Worm (Caenorhabditis elegans) whole organism, L3 larva: Measurements from ENCODE around the gene asps-1.

ENCODE experiments used
- ceh-9 ChIP-seq: sonication (generic microtip); optimal IDR thresholded peaks from 2 replicates; lab custom pipeline; 2018; ENCODE audit warnings: missing biosample characterization, missing genetic modification characterization
- jun-1 ChIP-seq: fragments of 150-350 bp; optimal IDR thresholded peaks from 2 replicates; lab custom pipeline; 2014; ENCODE audit warnings: missing biosample characterization, missing genetic modification reagents, missing genetic modification characterization
- skn-1 ChIP-seq: fragments of 150-350 bp; optimal IDR thresholded peaks from 2 replicates; lab custom pipeline; 2014; ENCODE audit warnings: missing biosample characterization, missing genetic modification characterization
- snpc-4 ChIP-seq: fragments of 150-350 bp; optimal IDR thresholded peaks from 2 replicates; lab custom pipeline; 2014; ENCODE audit warnings: missing biosample characterization, missing genetic modification characterization
- zag-1 ChIP-seq: fragments of 150-350 bp; optimal IDR thresholded peaks from 2 replicates; lab custom pipeline; 2014; ENCODE audit warnings: missing biosample characterization, missing genetic modification characterization

- TF ChIP-seq zag-1 = no peak
- TF ChIP-seq snpc-4 (tag; lab: Kevin White, UChicago) = no peak
- no peak for TF ChIP-seq jun-1 (tag; lab: Kevin White, UChicago)
- TF ChIP-seq skn-1 (tag; lab: Kevin White, UChicago) = no peak
- TF ChIP-seq ceh-9 (tag; lab: Kevin White, UChicago) = no peak
These were observed 46.6 kb upstream of the asps-1 start for ce11 chrV:10363834-10364233.
